Worm (Caenorhabditis elegans) whole organism, L1 larva: ENCODE results near the gene abhd-14.

ENCODE experiments used
- F16B12.6 ChIP-seq: fragments of 150-350 bp; optimal IDR thresholded peaks from 2 replicates; lab custom pipeline; 2014; ENCODE audit warnings: missing biosample characterization, missing genetic modification characterization
- blmp-1 ChIP-seq: fragments of 150-350 bp; optimal IDR thresholded peaks from 2 replicates; lab custom pipeline; 2014; ENCODE audit warnings: missing biosample characterization, missing genetic modification characterization
- ceh-82 ChIP-seq, 3 experiments: fragments of 150-350 bp in 1 of 3; sonication (generic microtip) in 2 of 3; optimal IDR thresholded peaks; 2 replicates each; lab custom pipeline; 2014 to 2017; ENCODE audit warnings: missing biosample characterization in 3 of 3, missing genetic modification characterization in 3 of 3
- efl-1 ChIP-seq, 4 experiments: fragments of 150-350 bp; optimal IDR thresholded peaks in 3 of 4; peaks in 1 of 4; 1 replicate in 1 of 4; 2 replicates in 3 of 4; lab custom pipeline; 2014; ENCODE audit warnings: missing biosample characterization in 2 of 4, missing genetic modification characterization in 2 of 4, missing genetic modification reagents in 2 of 4
- elt-3 ChIP-seq, 6 experiments: fragments of 150-350 bp in 1 of 6; sonication (generic microtip); optimal IDR thresholded peaks; 2 replicates each; lab custom pipeline; 2017 to 2018; ENCODE audit warnings: missing biosample characterization in 6 of 6, missing genetic modification characterization in 6 of 6, inconsistent platforms in 1 of 6
- fkh-10 ChIP-seq: sonication (generic microtip); optimal IDR thresholded peaks from 2 replicates; lab custom pipeline; 2017; ENCODE audit warnings: missing biosample characterization, missing genetic modification reagents, missing genetic modification characterization
- irx-1 ChIP-seq: sonication (generic microtip); optimal IDR thresholded peaks from 2 replicates; lab custom pipeline; 2016; ENCODE audit warnings: missing genetic modification characterization, missing compliant biosample characterization
- lin-13 ChIP-seq: fragments of 150-350 bp; optimal IDR thresholded peaks from 2 replicates; lab custom pipeline; 2014; ENCODE audit warnings: missing biosample characterization, missing genetic modification reagents, missing genetic modification characterization
- nhr-12 ChIP-seq: sonication (generic microtip); optimal IDR thresholded peaks from 2 replicates; lab custom pipeline; 2017; ENCODE audit warnings: missing biosample characterization, missing genetic modification characterization
- nhr-237 ChIP-seq: fragments of 150-350 bp; optimal IDR thresholded peaks from 2 replicates; lab custom pipeline; 2014; ENCODE audit warnings: missing biosample characterization, missing genetic modification characterization
- nhr-90 ChIP-seq: sonication (generic microtip); optimal IDR thresholded peaks from 2 replicates; lab custom pipeline; 2016; ENCODE audit warnings: mild to moderate bottlenecking, missing genetic modification characterization, missing compliant biosample characterization; ENCODE audit not compliant: poor library complexity
- skn-1 ChIP-seq: fragments of 150-350 bp; optimal IDR thresholded peaks from 2 replicates; lab custom pipeline; 2014; ENCODE audit warnings: missing biosample characterization, missing genetic modification characterization
- snpc-4 ChIP-seq: fragments of 150-350 bp; optimal IDR thresholded peaks from 2 replicates; lab custom pipeline; 2014; ENCODE audit warnings: missing biosample characterization, missing genetic modification characterization

DNA sequence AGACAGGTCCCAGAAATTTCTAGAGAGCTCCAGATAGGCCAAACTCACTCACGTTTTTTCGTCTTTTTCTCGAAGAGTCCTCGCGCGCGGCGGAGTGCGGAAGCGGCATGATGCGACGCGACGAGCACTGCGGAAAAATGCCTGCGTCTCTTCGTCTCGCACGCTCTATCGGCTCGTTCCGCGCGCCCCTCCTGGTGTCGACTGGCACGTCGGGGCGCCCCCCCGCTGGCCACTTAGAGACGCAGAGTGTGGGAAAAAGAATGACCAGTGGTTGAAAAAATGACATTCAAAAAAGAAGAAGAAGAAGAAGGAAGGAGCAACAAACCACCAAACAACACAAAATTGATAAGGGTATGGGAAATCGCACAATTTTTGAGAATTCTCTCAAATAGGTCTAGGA, 37.6 kb upstream of the abhd-14 start, which contains the start of gene znf-782:
- no peak for TF ChIP-seq nhr-237 (tag; lab: Kevin White, UChicago)
- peak in 1 of 3 experiments; percentile 42 for TF ChIP-seq ceh-82 (tag; optimal IDR thresholded peaks at IDR 0.05; lab: Kevin White, UChicago)
- no peak for TF ChIP-seq blmp-1 (tag; lab: Kevin White, UChicago)
- TF ChIP-seq snpc-4 (tag; lab: Kevin White, UChicago): no peak
- no peak for TF ChIP-seq nhr-12 (tag; lab: Kevin White, UChicago)
- TF ChIP-seq skn-1: no peak
- no peak for TF ChIP-seq F16B12.6 (tag; lab: Kevin White, UChicago)
- TF ChIP-seq efl-1 (optimal IDR thresholded peaks at IDR 0.05; lab: Kevin White, UChicago): no peak
- peak in 1 of 2 experiments; percentile 78 for TF ChIP-seq efl-1 (GFP tag; optimal IDR thresholded peaks at IDR 0.05 in 1 of 2; lab: Kevin White, UChicago)
- TF ChIP-seq irx-1: no peak
- no peak for TF ChIP-seq nhr-90 (tag; lab: Kevin White, UChicago)
- no peak for TF ChIP-seq elt-3 (tag; optimal IDR thresholded peaks at IDR 0.05; lab: Kevin White, UChicago)
- no peak for TF ChIP-seq fkh-10 (GFP tag; lab: Kevin White, UChicago)
- no peak for TF ChIP-seq lin-13 (GFP tag; lab: Kevin White, UChicago)
